Worm (Caenorhabditis elegans): ENCODE data around the gene cyp-35D1.

ce11 chrV:16094284-16094683, 25.2 kb downstream of the cyp-35D1 start, which contains the start of gene F22B8.7:
- TF ChIP-seq ama-1 (optimal IDR thresholded peaks at IDR 0.05) (no peak), dpl-1 (GFP tag; optimal IDR thresholded peaks at IDR 0.05) (no peak)
